Fruit fly (Drosophila melanogaster) whole organism, embryonic: ENCODE data around the gene CG32668.

Experiments
- Bdp1 ChIP-seq: fragments of 200-800 bp; sonication (Bioruptor generic); optimal IDR thresholded peaks from 3 replicates; lab custom pipeline; 2016; ENCODE audit warnings: missing biosample characterization, missing genetic modification characterization
- Bgb ChIP-seq: fragments of 200-800 bp; sonication (Bioruptor generic); IDR thresholded peaks from 2 replicates; pipeline ENCODE4 v1.3.6; 2022; ENCODE audit warnings: missing biosample characterization, missing genetic modification characterization; ENCODE audit not compliant: partially characterized antibody
- CG10543 ChIP-seq: fragments of 200-800 bp; sonication (Bioruptor generic); optimal IDR thresholded peaks from 3 replicates; lab custom pipeline; 2017; ENCODE audit warnings: missing biosample characterization, mild to moderate bottlenecking, missing genetic modification characterization, moderate library complexity
- CG10565 ChIP-seq: fragments of 200-800 bp; sonication (Bioruptor generic); optimal IDR thresholded peaks from 3 replicates; lab custom pipeline; 2016; ENCODE audit warnings: missing biosample characterization, mild to moderate bottlenecking, missing genetic modification characterization
- CG11695 ChIP-seq: fragments of 200-800 bp; sonication (Bioruptor generic); IDR thresholded peaks from 3 replicates; pipeline ENCODE4 v1.3.6; 2022; ENCODE audit warnings: missing biosample characterization, missing genetic modification characterization
- CG11723 ChIP-seq: fragments of 200-800 bp; sonication (Bioruptor generic); optimal IDR thresholded peaks from 2 replicates; lab custom pipeline; 2017; ENCODE audit warnings: missing biosample characterization, mild to moderate bottlenecking, missing genetic modification characterization
- CG12219 ChIP-seq: fragments of 200-800 bp; sonication (Bioruptor generic); optimal IDR thresholded peaks from 3 replicates; lab custom pipeline; 2018; ENCODE audit warnings: missing biosample characterization, mild to moderate bottlenecking, missing genetic modification characterization
- CG13123 ChIP-seq: fragments of 200-800 bp; sonication (Bioruptor generic); optimal IDR thresholded peaks from 2 replicates; lab custom pipeline; 2016; ENCODE audit warnings: missing biosample characterization, missing genetic modification characterization
- CG13287 ChIP-seq: fragments of 200-800 bp; sonication (Bioruptor generic); IDR thresholded peaks from 2 replicates; pipeline ENCODE4 v1.3.6; 2022; ENCODE audit warnings: missing biosample characterization, missing genetic modification characterization; ENCODE audit not compliant: partially characterized antibody
- CG14860 ChIP-seq: fragments of 200-800 bp; sonication (Bioruptor generic); IDR thresholded peaks from 3 replicates; pipeline ENCODE4 v1.3.6; 2022; ENCODE audit warnings: missing biosample characterization, missing genetic modification characterization; ENCODE audit not compliant: partially characterized antibody
- CG17186 ChIP-seq: fragments of 200-800 bp; sonication (Bioruptor generic); optimal IDR thresholded peaks from 3 replicates; lab custom pipeline; 2017; ENCODE audit warnings: missing biosample characterization, missing genetic modification reagents, missing genetic modification characterization
- CG18476 ChIP-seq: fragments of 200-800 bp; sonication (Bioruptor generic); optimal IDR thresholded peaks from 2 replicates; lab custom pipeline; 2016; ENCODE audit warnings: missing biosample characterization, mild to moderate bottlenecking, missing genetic modification characterization
- CG2116 ChIP-seq: fragments of 200-800 bp; sonication (Bioruptor generic); optimal IDR thresholded peaks from 3 replicates; lab custom pipeline; 2018; ENCODE audit warnings: missing biosample characterization, mild to moderate bottlenecking, missing genetic modification characterization
- CG31441 ChIP-seq: fragments of 200-800 bp; sonication (Bioruptor generic); IDR thresholded peaks from 2 replicates; pipeline ENCODE4 v1.3.6; 2022; ENCODE audit warnings: missing biosample characterization, missing genetic modification characterization
- CG3163 ChIP-seq: fragments of 200-800 bp; sonication (Bioruptor generic); optimal IDR thresholded peaks from 3 replicates; lab custom pipeline; 2016; ENCODE audit warnings: missing biosample characterization, missing genetic modification characterization
- CG34422 ChIP-seq: fragments of 200-800 bp; sonication (Bioruptor generic); IDR thresholded peaks from 3 replicates; pipeline ENCODE4 v1.3.6; 2022; ENCODE audit warnings: missing biosample characterization, missing genetic modification characterization
- CG3726 ChIP-seq: fragments of 200-800 bp; sonication (Bioruptor generic); IDR thresholded peaks from 3 replicates; pipeline ENCODE4, ENCODE4 v1.3.6; 2022; ENCODE audit warnings: missing biosample characterization, missing genetic modification characterization
- CG4854 ChIP-seq: fragments of 200-800 bp; sonication (Bioruptor generic); optimal IDR thresholded peaks from 2 replicates; lab custom pipeline; 2016; ENCODE audit warnings: missing biosample characterization, missing genetic modification characterization, inconsistent platforms
- CG5245 ChIP-seq: fragments of 200-800 bp; sonication (Bioruptor generic); optimal IDR thresholded peaks from 3 replicates; lab custom pipeline; 2016; ENCODE audit warnings: missing biosample characterization, missing genetic modification characterization
- CG7745 ChIP-seq: fragments of 200-800 bp; sonication (Bioruptor generic); optimal IDR thresholded peaks from 2 replicates; lab custom pipeline; 2018; ENCODE audit warnings: missing biosample characterization, mild to moderate bottlenecking, missing genetic modification characterization, moderate library complexity
- CG8359 ChIP-seq: fragments of 200-800 bp; sonication (Bioruptor generic); optimal IDR thresholded peaks from 2 replicates; lab custom pipeline; 2017; ENCODE audit warnings: missing biosample characterization, mild to moderate bottlenecking, missing genetic modification characterization, borderline replicate concordance
- CG8478 ChIP-seq: fragments of >200 bp; optimal IDR thresholded peaks from 2 replicates; lab custom pipeline; 2018
- Dp ChIP-seq: fragments of 200-800 bp; sonication (Bioruptor generic); optimal IDR thresholded peaks from 2 replicates; lab custom pipeline; 2018; ENCODE audit warnings: missing biosample characterization, mild to moderate bottlenecking, missing genetic modification characterization, moderate library complexity
- Hand ChIP-seq: fragments of 200-800 bp; sonication (Bioruptor generic); optimal IDR thresholded peaks from 2 replicates; lab custom pipeline; 2017; ENCODE audit warnings: mild to moderate bottlenecking, missing biosample characterization, missing genetic modification reagents, missing genetic modification characterization
- Hmr ChIP-seq: fragments of 200-800 bp; sonication (Bioruptor generic); optimal IDR thresholded peaks from 3 replicates; lab custom pipeline; 2017; ENCODE audit warnings: mild to moderate bottlenecking, missing biosample characterization, missing genetic modification reagents, missing genetic modification characterization
- NC2α ChIP-seq: fragments of 200-800 bp; sonication (Bioruptor generic); optimal IDR thresholded peaks from 2 replicates; lab custom pipeline; 2016; ENCODE audit warnings: missing biosample characterization, missing genetic modification characterization
- PHDP ChIP-seq: fragments of 200-800 bp; sonication (Bioruptor generic); optimal IDR thresholded peaks from 3 replicates; lab custom pipeline; 2018; ENCODE audit warnings: missing biosample characterization, mild to moderate bottlenecking, missing genetic modification characterization, moderate library complexity
- Ptx1 ChIP-seq: fragments of 200-800 bp; sonication (Bioruptor generic); IDR thresholded peaks from 2 replicates; pipeline ENCODE4 v1.3.6; 2022; ENCODE audit warnings: missing biosample characterization, missing genetic modification characterization
- Scr ChIP-seq: fragments of 200-800 bp; sonication (Bioruptor generic); IDR thresholded peaks from 2 replicates; pipeline ENCODE4 v1.3.6; 2022; ENCODE audit warnings: missing biosample characterization, missing genetic modification characterization; ENCODE audit not compliant: partially characterized antibody
- Sin3A ChIP-seq: fragments of >200 bp; optimal IDR thresholded peaks from 2 replicates; lab custom pipeline; 2018
- croc ChIP-seq: fragments of 200-800 bp; sonication (Bioruptor generic); conservative IDR thresholded peaks from 3 replicates; pipeline ENCODE4 v1.3.6; 2022; ENCODE audit warnings: missing biosample characterization, missing genetic modification characterization
- dysf ChIP-seq: fragments of 200-800 bp; sonication (Bioruptor generic); IDR thresholded peaks from 3 replicates; pipeline ENCODE4 v1.3.6; 2022; ENCODE audit warnings: missing biosample characterization, missing genetic modification characterization
- en ChIP-seq: fragments of 200-800 bp; sonication (Bioruptor generic); optimal IDR thresholded peaks from 2 replicates; lab custom pipeline; 2016; ENCODE audit warnings: missing biosample characterization, missing genetic modification characterization
- gro ChIP-seq: fragments of 200-800 bp; sonication (Bioruptor generic); optimal IDR thresholded peaks from 2 replicates; lab custom pipeline; 2016; ENCODE audit warnings: missing biosample characterization, missing genetic modification characterization
- hth ChIP-seq: fragments of >200 bp; optimal IDR thresholded peaks from 2 replicates; lab custom pipeline; 2017; ENCODE audit warnings: inconsistent platforms
- jumu ChIP-seq: fragments of 200-800 bp; sonication (Bioruptor generic); optimal IDR thresholded peaks from 3 replicates; lab custom pipeline; 2016; ENCODE audit warnings: missing biosample characterization, missing genetic modification characterization
- lov ChIP-seq, 2 experiments: fragments of 200-800 bp in 1 of 2; fragments of >200 bp in 1 of 2; sonication (Bioruptor generic) in 1 of 2; IDR thresholded peaks in 1 of 2; optimal IDR thresholded peaks in 1 of 2; 2 replicates in 1 of 2; 3 replicates in 1 of 2; pipeline versions ENCODE4 v1.3.6 to Lab custom; 2017 to 2022; ENCODE audit warnings: missing biosample characterization in 1 of 2, missing genetic modification characterization in 1 of 2
- prd ChIP-seq, 3 experiments: fragments of >200 bp in 2 of 3; fragments of 200-800 bp in 1 of 3; sonication (Bioruptor generic) in 1 of 3; optimal IDR thresholded peaks in 2 of 3; IDR thresholded peaks in 1 of 3; 2 replicates in 2 of 3; 3 replicates in 1 of 3; pipeline versions ENCODE4 v1.3.6 to Lab custom; 2017 to 2022; ENCODE audit warnings: missing biosample characterization in 1 of 3, missing genetic modification characterization in 1 of 3
- toy ChIP-seq: fragments of 200-800 bp; sonication (Bioruptor generic); IDR thresholded peaks from 2 replicates; pipeline ENCODE4 v1.3.6; 2022; ENCODE audit warnings: missing biosample characterization, missing genetic modification characterization
- vfl ChIP-seq: fragments of 200-800 bp; sonication (Bioruptor generic); optimal IDR thresholded peaks from 2 replicates; lab custom pipeline; 2016; ENCODE audit warnings: missing biosample characterization, missing genetic modification characterization

The CG32668 gene

dm6 chrX:11136587-11137512 lies 22.7 kb downstream of the CG32668 start, which contains the start of gene Klp10A (continued):
- peak; percentile 31 for TF ChIP-seq gro (GFP tag; lab: Kevin White, UChicago)
- no peak for TF ChIP-seq CG8359 (GFP tag; lab: Kevin White, UChicago)
- TF ChIP-seq CG2116 (GFP tag; lab: Kevin White, UChicago): no peak
- TF ChIP-seq croc (GFP tag; lab: Robert Waterston, UW): no peak
- peak; percentile 34 for TF ChIP-seq NC2α
- no peak for TF ChIP-seq dysf (GFP tag; lab: Robert Waterston, UW)
- TF ChIP-seq Hmr (GFP tag; lab: Kevin White, UChicago): no peak
- TF ChIP-seq vfl (GFP tag; lab: Kevin White, UChicago): no peak
- no peak for TF ChIP-seq en (GFP tag; lab: Kevin White, UChicago)
- peak; percentile 16 for TF ChIP-seq Dp (GFP tag; lab: Kevin White, UChicago)
- TF ChIP-seq lov (optimal IDR thresholded peaks at IDR 0.05; lab: Kevin White, UChicago): no peak
- no peak for TF ChIP-seq lov (GFP tag; IDR thresholded peaks at IDR 0.05; lab: Robert Waterston, UW)
- no peak for TF ChIP-seq Ptx1 (GFP tag; lab: Robert Waterston, UW)
- TF ChIP-seq Scr (GFP tag; lab: Robert Waterston, UW): no peak
- TF ChIP-seq CG3726: no peak
- TF ChIP-seq CG13287 (GFP tag; lab: Robert Waterston, UW): no peak; the same call in 1 of the 2 replicates
- TF ChIP-seq CG10565 (GFP tag; lab: Kevin White, UChicago): no peak
- no peak for TF ChIP-seq hth
- TF ChIP-seq CG7745 (tag; lab: Kevin White, UChicago): no peak
- TF ChIP-seq CG31441 (GFP tag; lab: Robert Waterston, UW): no peak
- peak; percentile 1 for TF ChIP-seq CG4854 (GFP tag; lab: Kevin White, UChicago)
- TF ChIP-seq CG5245 (GFP tag; lab: Kevin White, UChicago): no peak
- TF ChIP-seq CG13123 (GFP tag; lab: Kevin White, UChicago): no peak
- peak; percentile 22 for TF ChIP-seq CG11723
- TF ChIP-seq CG3163: no peak
- no peak for TF ChIP-seq CG11695
- no peak for TF ChIP-seq CG10543 (GFP tag; lab: Kevin White, UChicago)
- peak; percentile 75 for TF ChIP-seq CG8478 (lab: Kevin White, UChicago)
- no peak for TF ChIP-seq CG34422 (GFP tag; lab: Robert Waterston, UW)
- TF ChIP-seq jumu (GFP tag; lab: Kevin White, UChicago): peak; percentile 3
- no peak for TF ChIP-seq PHDP
- no peak for TF ChIP-seq Sin3A (lab: Kevin White, UChicago)
- TF ChIP-seq prd (optimal IDR thresholded peaks at IDR 0.05; lab: Kevin White, UChicago): no peak
- TF ChIP-seq prd (GFP tag; IDR thresholded peaks at IDR 0.05; lab: Robert Waterston, UW): no peak
- TF ChIP-seq toy: no peak
- no peak for TF ChIP-seq Bdp1 (GFP tag; lab: Kevin White, UChicago)
- no peak for TF ChIP-seq CG12219 (GFP tag; lab: Kevin White, UChicago)
- no peak for TF ChIP-seq CG18476 (GFP tag; lab: Kevin White, UChicago)
- no peak for TF ChIP-seq Hand (GFP tag; lab: Kevin White, UChicago)
- no peak for TF ChIP-seq Bgb (GFP tag; lab: Robert Waterston, UW)
- no peak for TF ChIP-seq CG14860 (GFP tag; lab: Robert Waterston, UW)
- TF ChIP-seq CG17186 (GFP tag; lab: Kevin White, UChicago): peak; percentile 47
